Fruit fly (Drosophila melanogaster) whole organism, wandering third instar larva: Measurements from ENCODE around the gene Ssu72.

Source experiments
- Abd-B ChIP-seq: fragments of >200 bp; optimal IDR thresholded peaks from 2 replicates; lab custom pipeline; 2017; ENCODE audit warnings: missing biosample characterization, missing genetic modification characterization
- CG32264 ChIP-seq: fragments of 200-800 bp; sonication (Bioruptor generic); optimal IDR thresholded peaks from 2 replicates; lab custom pipeline; 2016; ENCODE audit warnings: missing biosample characterization, missing genetic modification characterization
- CG9705 ChIP-seq: fragments of 200-800 bp; sonication (Bioruptor generic); optimal IDR thresholded peaks from 2 replicates; lab custom pipeline; 2018; ENCODE audit warnings: missing biosample characterization, mild to moderate bottlenecking, missing genetic modification characterization
- CrebA ChIP-seq: fragments of 200-800 bp; sonication (Bioruptor generic); optimal IDR thresholded peaks from 2 replicates; lab custom pipeline; 2016; ENCODE audit warnings: missing biosample characterization, mild to moderate bottlenecking, missing genetic modification characterization, borderline replicate concordance
- Dfd ChIP-seq: fragments of >200 bp; optimal IDR thresholded peaks from 2 replicates; lab custom pipeline; 2017; ENCODE audit warnings: missing biosample characterization, missing genetic modification characterization
- Dif ChIP-seq: fragments of 200-275, 200-300 bp; sonication (Bioruptor generic); optimal IDR thresholded peaks from 2 replicates; lab custom pipeline; 2018; ENCODE audit warnings: missing biosample characterization, missing genetic modification characterization; ENCODE audit not compliant: partially characterized antibody
- GATAd ChIP-seq: sonication (Bioruptor generic); optimal IDR thresholded peaks from 2 replicates; lab custom pipeline; 2016; ENCODE audit warnings: missing biosample characterization, missing genetic modification characterization
- HLH106 ChIP-seq: fragments of 200-800 bp; optimal IDR thresholded peaks from 3 replicates; lab custom pipeline; 2019; ENCODE audit warnings: missing biosample characterization, mild to moderate bottlenecking, missing genetic modification characterization, moderate library complexity
- Hnf4 ChIP-seq: fragments of 200-800 bp; sonication (Bioruptor generic); optimal IDR thresholded peaks from 2 replicates; lab custom pipeline; 2016; ENCODE audit warnings: missing biosample characterization, mild to moderate bottlenecking, missing genetic modification characterization
- Hr78 ChIP-seq: fragments of >200 bp; optimal IDR thresholded peaks from 2 replicates; lab custom pipeline; 2017; ENCODE audit warnings: missing biosample characterization, missing genetic modification characterization
- Hr83 ChIP-seq: fragments of 200-300 bp; sonication (Bioruptor generic); optimal IDR thresholded peaks from 2 replicates; lab custom pipeline; 2016; ENCODE audit warnings: missing biosample characterization, mild to moderate bottlenecking, missing genetic modification characterization, moderate library complexity; ENCODE audit not compliant: poor library complexity, severe bottlenecking
- Jra ChIP-seq: sonication (Bioruptor generic); optimal IDR thresholded peaks from 2 replicates; lab custom pipeline; 2016; ENCODE audit warnings: missing biosample characterization, missing genetic modification characterization
- Mio ChIP-seq: sonication (Bioruptor generic); optimal IDR thresholded peaks from 2 replicates; lab custom pipeline; 2016; ENCODE audit warnings: missing biosample characterization, missing genetic modification characterization
- Myc ChIP-seq: fragments of >200 bp; optimal IDR thresholded peaks from 2 replicates; lab custom pipeline; 2017
- N ChIP-seq: fragments of >200 bp; optimal IDR thresholded peaks from 2 replicates; lab custom pipeline; 2018; ENCODE audit warnings: missing biosample characterization, missing external identifiers, missing genetic modification characterization
- OdsH ChIP-seq: fragments of 200-800 bp; sonication (Bioruptor generic); optimal IDR thresholded peaks from 2 replicates; lab custom pipeline; 2016; ENCODE audit warnings: missing biosample characterization, mild to moderate bottlenecking, missing genetic modification characterization
- Rel ChIP-seq, 2 experiments: fragments of 200-800 bp; sonication (Bioruptor generic) in 1 of 2; optimal IDR thresholded peaks; 2 replicates in 1 of 2; 3 replicates in 1 of 2; lab custom pipeline; 2016 to 2019; ENCODE audit warnings: mild to moderate bottlenecking in 2 of 2, missing biosample characterization in 2 of 2, missing genetic modification characterization in 2 of 2, moderate library complexity in 1 of 2
- Sp1 ChIP-seq: fragments of 200-800 bp; sonication (Bioruptor generic); optimal IDR thresholded peaks from 3 replicates; lab custom pipeline; 2019; ENCODE audit warnings: missing biosample characterization, mild to moderate bottlenecking, missing genetic modification characterization, moderate library complexity
- Vsx2 ChIP-seq: fragments of 200-300, 225-300 bp; sonication (Bioruptor generic); optimal IDR thresholded peaks from 2 replicates; lab custom pipeline; 2018; ENCODE audit warnings: missing biosample characterization, missing genetic modification characterization; ENCODE audit not compliant: partially characterized antibody
- br ChIP-seq: fragments of 200-800 bp; sonication (Bioruptor generic); optimal IDR thresholded peaks from 2 replicates; lab custom pipeline; 2016; ENCODE audit warnings: missing biosample characterization, missing genetic modification characterization
- brk ChIP-seq: fragments of 200-800 bp; sonication (Bioruptor generic); optimal IDR thresholded peaks from 2 replicates; lab custom pipeline; 2016; ENCODE audit warnings: missing biosample characterization, mild to moderate bottlenecking, missing genetic modification characterization
- dl ChIP-seq, 2 experiments: fragments of 175-275, 200-275 bp in 1 of 2; fragments of 200-275 bp in 1 of 2; sonication (Bioruptor generic); optimal IDR thresholded peaks; lab custom pipeline; 2018; ENCODE audit warnings: mild to moderate bottlenecking in 2 of 2, missing biosample characterization in 2 of 2, missing genetic modification characterization in 2 of 2, moderate library complexity in 2 of 2; ENCODE audit not compliant: partially characterized antibody in 2 of 2, insufficient read depth in 1 of 2
- dmrt93B ChIP-seq: fragments of 200-800 bp; sonication (Bioruptor generic); optimal IDR thresholded peaks from 2 replicates; lab custom pipeline; 2018; ENCODE audit warnings: missing biosample characterization, mild to moderate bottlenecking, missing genetic modification characterization
- dsf ChIP-seq: sonication (Bioruptor generic); optimal IDR thresholded peaks from 2 replicates; lab custom pipeline; 2016; ENCODE audit warnings: missing biosample characterization, missing genetic modification characterization, borderline replicate concordance
- ey ChIP-seq: fragments of 200-800 bp; sonication (Bioruptor generic); optimal IDR thresholded peaks from 2 replicates; lab custom pipeline; 2016; ENCODE audit warnings: missing biosample characterization, missing genetic modification characterization
- foxo ChIP-seq, 2 experiments: fragments of 200-800 bp; sonication (Bioruptor generic); optimal IDR thresholded peaks; 2 replicates in 1 of 2; 3 replicates in 1 of 2; lab custom pipeline; 2016 to 2017; ENCODE audit warnings: missing biosample characterization in 2 of 2, missing genetic modification characterization in 2 of 2
- fru ChIP-seq: fragments of 200-800 bp; sonication (Bioruptor generic); optimal IDR thresholded peaks from 3 replicates; lab custom pipeline; 2016; ENCODE audit warnings: missing biosample characterization, mild to moderate bottlenecking, missing genetic modification characterization
- h ChIP-seq: fragments of 200-800 bp; sonication (Bioruptor generic); optimal IDR thresholded peaks from 3 replicates; lab custom pipeline; 2016; ENCODE audit warnings: missing biosample characterization, mild to moderate bottlenecking, missing genetic modification characterization
- jim ChIP-seq: fragments of 175-275, 200-325 bp; sonication (Bioruptor generic); optimal IDR thresholded peaks from 2 replicates; lab custom pipeline; 2016; ENCODE audit warnings: missing biosample characterization, mild to moderate bottlenecking, missing genetic modification characterization
- lola ChIP-seq: fragments of >200 bp; optimal IDR thresholded peaks from 2 replicates; lab custom pipeline; 2017; ENCODE audit warnings: missing biosample characterization, missing genetic modification characterization
- pan ChIP-seq: fragments of >200 bp; optimal IDR thresholded peaks from 2 replicates; lab custom pipeline; 2017
- psq ChIP-seq: fragments of 200-800 bp; sonication (Bioruptor generic); optimal IDR thresholded peaks from 3 replicates; lab custom pipeline; 2017; ENCODE audit warnings: missing biosample characterization, mild to moderate bottlenecking, missing genetic modification characterization, moderate library complexity
- rgr ChIP-seq: fragments of 200-800 bp; sonication (Bioruptor generic); optimal IDR thresholded peaks from 3 replicates; lab custom pipeline; 2016; ENCODE audit warnings: missing biosample characterization, mild to moderate bottlenecking, missing genetic modification characterization
- sage ChIP-seq: fragments of 200-800 bp; sonication (Bioruptor generic); optimal IDR thresholded peaks from 2 replicates; lab custom pipeline; 2016; ENCODE audit warnings: missing biosample characterization, mild to moderate bottlenecking, missing genetic modification characterization
- sv ChIP-seq: fragments of 200-800 bp; sonication (Bioruptor generic); optimal IDR thresholded peaks from 3 replicates; lab custom pipeline; 2016; ENCODE audit warnings: missing biosample characterization, missing genetic modification characterization
- tai ChIP-seq: sonication (Bioruptor generic); optimal IDR thresholded peaks from 2 replicates; lab custom pipeline; 2016; ENCODE audit warnings: missing biosample characterization, missing genetic modification characterization
- usp ChIP-seq: fragments of >200 bp; optimal IDR thresholded peaks from 2 replicates; lab custom pipeline; 2017; ENCODE audit warnings: missing biosample characterization, missing genetic modification characterization
- woc ChIP-seq: sonication (Bioruptor generic); optimal IDR thresholded peaks from 2 replicates; lab custom pipeline; 2016; ENCODE audit warnings: missing biosample characterization, mild to moderate bottlenecking, missing genetic modification characterization

Gene Ssu72

dm6 chrX:19645873-19646541 lies 18.4 kb upstream of the Ssu72 start, which contains the start of gene Arp10:
Gene Arp10 (minus strand): TSS chrX:19646176.
- TF ChIP-seq Sp1 (GFP tag; lab: Kevin White, UChicago) (peak; percentile 5), HLH106 (tag; lab: Kevin White, UChicago) (peak; percentile 25), dmrt93B (GFP tag; lab: Kevin White, UChicago) (no peak), h (GFP tag; lab: Kevin White, UChicago) (peak; percentile 11), N (GFP tag; lab: Kevin White, UChicago) (peak; percentile 87), Hr83 (GFP tag; lab: Kevin White, UChicago) (no peak), tai (no peak)

DNA sequence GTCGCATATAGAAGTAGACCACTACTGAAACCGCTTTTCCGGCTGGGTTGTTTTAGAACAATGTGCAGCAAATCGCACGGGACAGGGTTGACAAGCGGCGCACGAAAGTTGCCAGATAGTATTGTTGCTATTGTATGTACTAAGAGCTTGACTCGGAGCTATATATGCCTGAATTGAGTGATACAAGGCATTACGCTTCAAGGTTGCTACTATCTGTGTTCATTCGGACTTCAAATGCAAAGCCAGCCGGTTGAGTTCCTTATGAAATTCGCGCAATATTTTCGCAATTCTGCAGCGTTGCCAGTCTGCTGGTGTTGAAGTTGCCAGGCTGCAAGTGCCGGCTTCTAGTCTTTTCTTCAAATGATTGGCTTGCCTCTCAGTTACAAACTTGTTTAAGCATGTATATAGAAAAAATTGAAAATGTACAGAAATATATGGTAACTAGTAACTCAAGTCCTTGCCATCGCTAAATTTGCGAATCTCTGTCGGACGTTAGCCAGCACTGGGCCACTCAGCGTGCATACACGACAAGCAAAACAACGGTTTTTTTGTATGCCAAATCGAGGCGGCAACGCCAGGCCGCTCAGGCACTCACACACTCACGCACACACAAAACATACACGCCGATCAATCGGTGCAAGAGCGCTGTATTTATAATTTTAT lies 12.5 kb upstream of the Ssu72 start, which contains the start of the genes Ranbp21 and Elys:
TSS of gene Ranbp21 (minus strand) at position 513 of the 663 bp plus-strand sequence.
TSS of gene Elys (plus strand) at position 549 of the 663 bp plus-strand sequence.
- no peak for TF ChIP-seq Mio (GFP tag; lab: Kevin White, UChicago)
- TF ChIP-seq CG9705: peak; percentile 44
- TF ChIP-seq Abd-B (GFP tag; lab: Kevin White, UChicago): no peak
- no peak for TF ChIP-seq rgr (GFP tag; lab: Kevin White, UChicago)
- TF ChIP-seq Hr78 (GFP tag; lab: Kevin White, UChicago): no peak
- no peak for TF ChIP-seq N (GFP tag; lab: Kevin White, UChicago)
- TF ChIP-seq psq (GFP tag; lab: Kevin White, UChicago): peak; percentile 40
- TF ChIP-seq Hr83 (GFP tag; lab: Kevin White, UChicago): no peak
- TF ChIP-seq woc (GFP tag; lab: Kevin White, UChicago): no peak
- no peak for TF ChIP-seq h (GFP tag; lab: Kevin White, UChicago)
- no peak for TF ChIP-seq pan (lab: Kevin White, UChicago)
- TF ChIP-seq tai: no peak
- TF ChIP-seq dl (GFP tag; optimal IDR thresholded peaks at IDR 0.05; lab: Kevin White, UChicago; ENCODE audit: insufficient read depth in 1 of 2, partially characterized antibody in 2 of 2): no peak
- no peak for TF ChIP-seq usp (GFP tag; lab: Kevin White, UChicago)
- no peak for TF ChIP-seq sage
- TF ChIP-seq ey: peak; percentile 59
- TF ChIP-seq fru (GFP tag; lab: Kevin White, UChicago): no peak
- TF ChIP-seq Jra (GFP tag; lab: Kevin White, UChicago): no peak
- no peak for TF ChIP-seq brk (GFP tag; lab: Kevin White, UChicago)
- peak in 1 of 2 experiments; percentile 66 for TF ChIP-seq foxo (GFP tag; optimal IDR thresholded peaks at IDR 0.05; lab: Kevin White, UChicago)
- no peak for TF ChIP-seq Rel (GFP tag; optimal IDR thresholded peaks at IDR 0.05; lab: Kevin White, UChicago)
- no peak for TF ChIP-seq Rel (tag; optimal IDR thresholded peaks at IDR 0.05; lab: Kevin White, UChicago)
- TF ChIP-seq CrebA (GFP tag; lab: Kevin White, UChicago): no peak
- no peak for TF ChIP-seq jim (GFP tag; lab: Kevin White, UChicago)
- TF ChIP-seq Dfd (GFP tag; lab: Kevin White, UChicago): no peak
- TF ChIP-seq Dif (GFP tag; lab: Kevin White, UChicago): no peak
- TF ChIP-seq HLH106 (tag; lab: Kevin White, UChicago): peak; percentile 56
- TF ChIP-seq dsf (GFP tag; lab: Kevin White, UChicago): no peak
- no peak for TF ChIP-seq CG32264 (GFP tag; lab: Kevin White, UChicago)
- no peak for TF ChIP-seq br (GFP tag; lab: Kevin White, UChicago)
- TF ChIP-seq dmrt93B (GFP tag; lab: Kevin White, UChicago): no peak
- no peak for TF ChIP-seq Hnf4 (GFP tag; lab: Kevin White, UChicago)
- TF ChIP-seq lola (GFP tag; lab: Kevin White, UChicago): no peak
- TF ChIP-seq Vsx2 (GFP tag; lab: Kevin White, UChicago): no peak
- TF ChIP-seq OdsH (GFP tag; lab: Kevin White, UChicago): no peak
- no peak for TF ChIP-seq GATAd (GFP tag; lab: Kevin White, UChicago)
- TF ChIP-seq sv: peak; percentile 0
- peak; percentile 24 for TF ChIP-seq Sp1 (GFP tag; lab: Kevin White, UChicago)
- TF ChIP-seq Myc: no peak
